Fruit fly (Drosophila melanogaster) whole organism, embryonic: ENCODE data around the gene CG14960.

ENCODE experiments used
- Antp ChIP-seq: fragments of 200-800 bp; sonication (Bioruptor generic); optimal IDR thresholded peaks from 3 replicates; lab custom pipeline; 2016; ENCODE audit warnings: missing biosample characterization, missing genetic modification characterization
- Blimp-1 ChIP-seq: fragments of 200-800 bp; sonication (Bioruptor generic); optimal IDR thresholded peaks from 3 replicates; lab custom pipeline; 2018; ENCODE audit warnings: missing biosample characterization, missing genetic modification characterization, mild to moderate bottlenecking, moderate library complexity, missing genetic modification reagents
- CG10543 ChIP-seq: fragments of 200-800 bp; sonication (Bioruptor generic); optimal IDR thresholded peaks from 3 replicates; lab custom pipeline; 2017; ENCODE audit warnings: missing biosample characterization, mild to moderate bottlenecking, missing genetic modification characterization, moderate library complexity
- CG11085 ChIP-seq: fragments of 200-800 bp; sonication (Bioruptor generic); IDR thresholded peaks from 2 replicates; pipeline ENCODE4 v1.3.6; 2022; ENCODE audit warnings: missing biosample characterization, missing genetic modification characterization
- CG11398 ChIP-seq: fragments of 200-800 bp; sonication (Bioruptor generic); optimal IDR thresholded peaks from 2 replicates; lab custom pipeline; 2016; ENCODE audit warnings: missing biosample characterization, missing genetic modification characterization
- CG11456 ChIP-seq: fragments of 200-800 bp; sonication (Bioruptor generic); IDR thresholded peaks from 3 replicates; pipeline ENCODE4 v1.3.6; 2022; ENCODE audit warnings: missing biosample characterization, missing genetic modification characterization
- CG12299 ChIP-seq: fragments of 200-800 bp; sonication (Bioruptor generic); optimal IDR thresholded peaks from 2 replicates; lab custom pipeline; 2018; ENCODE audit warnings: missing biosample characterization, mild to moderate bottlenecking, missing genetic modification characterization
- CG13123 ChIP-seq: fragments of 200-800 bp; sonication (Bioruptor generic); optimal IDR thresholded peaks from 2 replicates; lab custom pipeline; 2016; ENCODE audit warnings: missing biosample characterization, missing genetic modification characterization
- CG14441 ChIP-seq: fragments of 200-800 bp; sonication (Bioruptor generic); IDR thresholded peaks from 2 replicates; pipeline ENCODE4 v1.3.6; 2022; ENCODE audit warnings: missing biosample characterization, missing genetic modification characterization
- CG15269 ChIP-seq: fragments of 200-800 bp; sonication (Bioruptor generic); optimal IDR thresholded peaks from 2 replicates; lab custom pipeline; 2018; ENCODE audit warnings: missing biosample characterization, mild to moderate bottlenecking, missing genetic modification characterization, moderate library complexity
- CG17912 ChIP-seq: fragments of 200-800 bp; sonication (Bioruptor generic); optimal IDR thresholded peaks from 2 replicates; lab custom pipeline; 2018; ENCODE audit warnings: missing biosample characterization, mild to moderate bottlenecking, missing genetic modification characterization
- CG2678 ChIP-seq: fragments of 200-800 bp; sonication (Bioruptor generic); optimal IDR thresholded peaks from 3 replicates; lab custom pipeline; 2019; ENCODE audit warnings: missing biosample characterization, mild to moderate bottlenecking, missing genetic modification characterization, moderate library complexity
- CG2712 ChIP-seq: fragments of 200-800 bp; optimal IDR thresholded peaks from 3 replicates; lab custom pipeline; 2019; ENCODE audit warnings: missing biosample characterization, mild to moderate bottlenecking, missing genetic modification characterization, moderate library complexity
- CG31365 ChIP-seq: fragments of 200-800 bp; sonication (Bioruptor generic); optimal IDR thresholded peaks from 2 replicates; lab custom pipeline; 2018; ENCODE audit warnings: missing biosample characterization, mild to moderate bottlenecking, missing genetic modification characterization
- CG31388 ChIP-seq: fragments of 200-800 bp; sonication (Bioruptor generic); optimal IDR thresholded peaks from 2 replicates; lab custom pipeline; 2016; ENCODE audit warnings: missing biosample characterization, missing genetic modification characterization
- CG31441 ChIP-seq: fragments of 200-800 bp; sonication (Bioruptor generic); IDR thresholded peaks from 2 replicates; pipeline ENCODE4 v1.3.6; 2022; ENCODE audit warnings: missing biosample characterization, missing genetic modification characterization
- CG42726 ChIP-seq: fragments of 200-800 bp; sonication (Bioruptor generic); IDR thresholded peaks from 2 replicates; pipeline ENCODE4 v1.3.6; 2022; ENCODE audit warnings: missing biosample characterization, missing genetic modification characterization; ENCODE audit not compliant: partially characterized antibody
- CG4328 ChIP-seq: fragments of 200-800 bp; sonication (Bioruptor generic); optimal IDR thresholded peaks from 3 replicates; lab custom pipeline; 2017; ENCODE audit warnings: missing biosample characterization, missing genetic modification reagents, missing genetic modification characterization
- CG5180 ChIP-seq: fragments of 200-800 bp; sonication (Bioruptor generic); optimal IDR thresholded peaks from 3 replicates; lab custom pipeline; 2017; ENCODE audit warnings: missing biosample characterization, missing genetic modification characterization, mild to moderate bottlenecking, moderate library complexity, missing genetic modification reagents
- CG6254 ChIP-seq: fragments of 200-800 bp; sonication (Bioruptor generic); optimal IDR thresholded peaks from 3 replicates; lab custom pipeline; 2017; ENCODE audit warnings: mild to moderate bottlenecking, missing biosample characterization, missing genetic modification reagents, missing genetic modification characterization
- CG6654 ChIP-seq: fragments of 200-800 bp; sonication (Bioruptor generic); optimal IDR thresholded peaks from 2 replicates; lab custom pipeline; 2017; ENCODE audit warnings: missing biosample characterization, mild to moderate bottlenecking, missing genetic modification characterization
- CG6765 ChIP-seq: fragments of 200-800 bp; sonication (Bioruptor generic); optimal IDR thresholded peaks from 3 replicates; lab custom pipeline; 2017; ENCODE audit warnings: missing biosample characterization, mild to moderate bottlenecking, missing genetic modification characterization
- CG7786 ChIP-seq: fragments of 200-800 bp; sonication (Bioruptor generic); optimal IDR thresholded peaks from 2 replicates; lab custom pipeline; 2016; ENCODE audit warnings: missing biosample characterization, missing genetic modification characterization
- CG8765 ChIP-seq: fragments of 200-800 bp; sonication (Bioruptor generic); IDR thresholded peaks from 2 replicates; pipeline ENCODE4 v1.3.6; 2022; ENCODE audit warnings: missing biosample characterization, missing genetic modification characterization
- CG9609 ChIP-seq: fragments of 200-800 bp; sonication (Bioruptor generic); optimal IDR thresholded peaks from 3 replicates; lab custom pipeline; 2016; ENCODE audit warnings: missing biosample characterization, missing genetic modification characterization
- Chrac-16 ChIP-seq: fragments of 200-800 bp; sonication (Bioruptor generic); optimal IDR thresholded peaks from 3 replicates; lab custom pipeline; 2016; ENCODE audit warnings: missing biosample characterization, missing genetic modification characterization
- D19A ChIP-seq: fragments of 200-800 bp; optimal IDR thresholded peaks from 3 replicates; lab custom pipeline; 2019; ENCODE audit warnings: missing biosample characterization, mild to moderate bottlenecking, missing genetic modification characterization, moderate library complexity
- Dbx ChIP-seq: fragments of 200-800 bp; sonication (Bioruptor generic); IDR thresholded peaks from 3 replicates; pipeline ENCODE4 v1.3.6; 2022; ENCODE audit warnings: missing biosample characterization, missing genetic modification characterization
- Dip2 ChIP-seq: fragments of 200-800 bp; sonication (Bioruptor generic); IDR thresholded peaks from 2 replicates; pipeline ENCODE4 v1.3.6; 2022; ENCODE audit warnings: missing biosample characterization, missing genetic modification characterization
- HHEX ChIP-seq: fragments of 200-800 bp; sonication (Bioruptor generic); optimal IDR thresholded peaks from 3 replicates; lab custom pipeline; 2017; ENCODE audit warnings: missing biosample characterization, mild to moderate bottlenecking, missing genetic modification characterization, missing genetic modification reagents
- Hr39 ChIP-seq: fragments of >200 bp; optimal IDR thresholded peaks from 2 replicates; lab custom pipeline; 2017
- Myb ChIP-seq: fragments of 200-800 bp; sonication (Bioruptor generic); optimal IDR thresholded peaks from 2 replicates; lab custom pipeline; 2016; ENCODE audit warnings: missing biosample characterization, missing genetic modification characterization
- Nf-YA ChIP-seq: fragments of 200-800 bp; sonication (Bioruptor generic); IDR thresholded peaks from 2 replicates; pipeline ENCODE4 v1.3.6; 2022; ENCODE audit warnings: missing biosample characterization, missing genetic modification characterization
- Oaz ChIP-seq: fragments of 200-800 bp; sonication (Bioruptor generic); IDR thresholded peaks from 2 replicates; pipeline ENCODE4 v1.3.6; 2022; ENCODE audit warnings: missing biosample characterization, missing genetic modification characterization
- Poxn ChIP-seq: fragments of 200-800 bp; sonication (Bioruptor generic); IDR thresholded peaks from 2 replicates; pipeline ENCODE4 v1.3.6; 2022; ENCODE audit warnings: missing biosample characterization, missing genetic modification characterization
- Taf1 ChIP-seq: fragments of 200-800 bp; sonication (Bioruptor generic); IDR thresholded peaks from 2 replicates; pipeline ENCODE4 v1.3.6; 2022; ENCODE audit warnings: missing biosample characterization, missing genetic modification characterization
- Tbp ChIP-seq: fragments of >200 bp; optimal IDR thresholded peaks from 2 replicates; lab custom pipeline; 2018; ENCODE audit warnings: missing biosample characterization, missing genetic modification characterization
- ems ChIP-seq: fragments of 200-800 bp; sonication (Bioruptor generic); optimal IDR thresholded peaks from 3 replicates; lab custom pipeline; 2016; ENCODE audit warnings: missing biosample characterization, missing genetic modification characterization
- esg ChIP-seq: fragments of 200-800 bp; sonication (Bioruptor generic); conservative IDR thresholded peaks from 2 replicates; pipeline ENCODE4 v1.3.6; 2022; ENCODE audit warnings: missing biosample characterization, missing genetic modification characterization
- fd102C ChIP-seq: fragments of 200-800 bp; sonication (Bioruptor generic); optimal IDR thresholded peaks from 2 replicates; lab custom pipeline; 2018; ENCODE audit warnings: missing biosample characterization, mild to moderate bottlenecking, missing genetic modification characterization, moderate library complexity
- ftz-f1 ChIP-seq: fragments of 200-800 bp; sonication (Bioruptor generic); optimal IDR thresholded peaks from 2 replicates; lab custom pipeline; 2016; ENCODE audit warnings: missing biosample characterization, missing genetic modification characterization
- gsb-n ChIP-seq: fragments of 200-800 bp; sonication (Bioruptor generic); optimal IDR thresholded peaks from 3 replicates; lab custom pipeline; 2018; ENCODE audit warnings: missing biosample characterization, mild to moderate bottlenecking, missing genetic modification characterization
- kni ChIP-seq: fragments of 200-800 bp; sonication (Bioruptor generic); optimal IDR thresholded peaks from 3 replicates; lab custom pipeline; 2017; ENCODE audit warnings: mild to moderate bottlenecking, missing biosample characterization, missing genetic modification reagents, missing genetic modification characterization
- mam ChIP-seq: fragments of 200-800 bp; sonication (Bioruptor generic); optimal IDR thresholded peaks from 3 replicates; lab custom pipeline; 2016; ENCODE audit warnings: missing biosample characterization, missing genetic modification characterization
- oc ChIP-seq: fragments of 200-800 bp; sonication (Bioruptor generic); optimal IDR thresholded peaks from 2 replicates; lab custom pipeline; 2018; ENCODE audit warnings: missing biosample characterization, mild to moderate bottlenecking, missing genetic modification characterization, moderate library complexity
- pfk ChIP-seq: fragments of 200-800 bp; sonication (Bioruptor generic); optimal IDR thresholded peaks from 2 replicates; lab custom pipeline; 2018; ENCODE audit warnings: missing biosample characterization, mild to moderate bottlenecking, missing genetic modification characterization, moderate library complexity
- pnt ChIP-seq: fragments of 200-800 bp; sonication (Bioruptor generic); optimal IDR thresholded peaks from 3 replicates; lab custom pipeline; 2016; ENCODE audit warnings: missing biosample characterization, missing genetic modification characterization
- run ChIP-seq: fragments of 200-800 bp; sonication (Bioruptor generic); optimal IDR thresholded peaks from 3 replicates; lab custom pipeline; 2018; ENCODE audit warnings: missing biosample characterization, mild to moderate bottlenecking, missing genetic modification characterization
- sd ChIP-seq: fragments of 200-800 bp; sonication (Bioruptor generic); optimal IDR thresholded peaks from 3 replicates; lab custom pipeline; 2018; ENCODE audit warnings: missing biosample characterization, mild to moderate bottlenecking, missing genetic modification characterization, moderate library complexity
- slbo ChIP-seq: fragments of 200-800 bp; sonication (Bioruptor generic); IDR thresholded peaks from 2 replicates; pipeline ENCODE4 v1.3.6; 2022; ENCODE audit warnings: missing biosample characterization, missing genetic modification characterization
- toy ChIP-seq: fragments of 200-800 bp; sonication (Bioruptor generic); IDR thresholded peaks from 2 replicates; pipeline ENCODE4 v1.3.6; 2022; ENCODE audit warnings: missing biosample characterization, missing genetic modification characterization

Gene CG14960

DNA sequence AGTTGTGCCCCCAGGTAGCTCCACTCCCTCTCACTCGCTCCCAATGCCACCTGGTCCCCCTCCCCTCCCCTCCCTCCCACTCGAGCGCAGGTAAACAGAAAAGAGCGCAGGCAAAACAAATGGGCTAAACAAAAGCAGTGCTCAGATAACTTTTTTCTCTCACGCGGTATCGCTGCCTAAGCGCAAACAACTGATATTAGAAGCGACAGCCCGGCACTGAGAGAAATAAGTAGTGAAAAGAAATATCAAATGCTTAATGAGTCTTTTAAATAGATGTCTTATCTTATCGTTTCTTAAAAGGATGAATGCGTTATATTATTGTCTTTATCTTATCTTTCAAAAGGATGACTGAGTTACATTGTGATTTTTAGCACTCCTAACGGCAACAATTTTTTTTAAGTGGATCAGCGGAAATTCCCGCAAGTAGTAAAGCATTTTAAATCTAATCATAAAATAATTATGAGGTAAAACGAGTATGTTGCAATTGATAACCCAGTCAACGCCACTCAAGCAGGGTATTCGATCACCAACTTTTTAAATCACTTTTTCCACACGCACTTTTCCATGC is 30.4 kb downstream of the CG14960 start (continued):
- peak; percentile 68 for TF ChIP-seq Myb (GFP tag; lab: Kevin White, UChicago)
- TF ChIP-seq CG31365 = peak; percentile 68
- peak; percentile 87 for TF ChIP-seq CG12299 (tag; lab: Kevin White, UChicago)
- TF ChIP-seq Taf1 (GFP tag; lab: Robert Waterston, UW) = peak; percentile 71
- peak; percentile 85 for TF ChIP-seq CG31388 (GFP tag; lab: Kevin White, UChicago)
- TF ChIP-seq esg (GFP tag; lab: Robert Waterston, UW) = peak; percentile 89
- TF ChIP-seq CG2712 = peak; percentile 95
- no peak for TF ChIP-seq ftz-f1
- peak; percentile 70 for TF ChIP-seq Poxn
- peak; percentile 93 for TF ChIP-seq CG14441 (GFP tag; lab: Robert Waterston, UW)
- peak; percentile 88 for TF ChIP-seq oc (tag; lab: Kevin White, UChicago)
- TF ChIP-seq Antp = peak; percentile 82
- TF ChIP-seq run = peak; percentile 90
- peak; percentile 72 for TF ChIP-seq CG13123 (GFP tag; lab: Kevin White, UChicago)
- TF ChIP-seq CG6654 (GFP tag; lab: Kevin White, UChicago) = peak; percentile 67
- peak; percentile 92 for TF ChIP-seq mam (GFP tag; lab: Kevin White, UChicago)
- peak; percentile 89 for TF ChIP-seq HHEX (GFP tag; lab: Kevin White, UChicago)
- peak; percentile 89 for TF ChIP-seq Chrac-16 (GFP tag; lab: Kevin White, UChicago)
- TF ChIP-seq CG8765 (GFP tag; lab: Robert Waterston, UW) = peak; percentile 34; the same call in 1 of the 2 replicates
- peak; percentile 87 for TF ChIP-seq CG6254 (GFP tag; lab: Kevin White, UChicago)
- TF ChIP-seq Tbp (GFP tag; lab: Kevin White, UChicago) = no peak
- peak; percentile 83 for TF ChIP-seq CG10543 (GFP tag; lab: Kevin White, UChicago)
- TF ChIP-seq CG31441 (GFP tag; lab: Robert Waterston, UW) = peak; percentile 95
- peak; percentile 86 for TF ChIP-seq CG7786 (GFP tag; lab: Kevin White, UChicago)
- peak; percentile 88 for TF ChIP-seq pnt (GFP tag; lab: Kevin White, UChicago)
- peak; percentile 85 for TF ChIP-seq kni (GFP tag; lab: Kevin White, UChicago)
- peak; percentile 96 for TF ChIP-seq CG15269 (tag; lab: Kevin White, UChicago)
- TF ChIP-seq ems = peak; percentile 88
- peak; percentile 79 for TF ChIP-seq CG4328 (GFP tag; lab: Kevin White, UChicago)
- TF ChIP-seq CG5180 (GFP tag; lab: Kevin White, UChicago) = peak; percentile 86
- TF ChIP-seq CG11085 (GFP tag; lab: Robert Waterston, UW) = peak; percentile 68
- TF ChIP-seq toy (GFP tag; lab: Robert Waterston, UW) = peak; percentile 82
- TF ChIP-seq gsb-n = peak; percentile 88
- TF ChIP-seq sd (tag; lab: Kevin White, UChicago) = peak; percentile 81
- peak; percentile 91 for TF ChIP-seq Blimp-1 (GFP tag; lab: Kevin White, UChicago)
- TF ChIP-seq Nf-YA (GFP tag; lab: Robert Waterston, UW) = peak; percentile 83
- no peak for TF ChIP-seq CG42726 (GFP tag; lab: Robert Waterston, UW)
- TF ChIP-seq CG9609 (GFP tag; lab: Kevin White, UChicago) = peak; percentile 88
- no peak for TF ChIP-seq Hr39 (lab: Kevin White, UChicago)
- TF ChIP-seq CG11398 (GFP tag; lab: Kevin White, UChicago) = peak; percentile 83
- no peak for TF ChIP-seq pfk (GFP tag; lab: Kevin White, UChicago)
- TF ChIP-seq CG2678 (tag; lab: Kevin White, UChicago) = peak; percentile 95
- TF ChIP-seq Dip2 (GFP tag; lab: Robert Waterston, UW) = 0 out of 2 replicates have a peak, but pooled peaks have one; percentile 38
- TF ChIP-seq Dbx (GFP tag; lab: Robert Waterston, UW) = peak; percentile 90
- peak; percentile 36 for TF ChIP-seq CG17912 (GFP tag; lab: Kevin White, UChicago)
- TF ChIP-seq fd102C (GFP tag; lab: Kevin White, UChicago) = peak; percentile 38
- peak; percentile 90 for TF ChIP-seq slbo (GFP tag; lab: Robert Waterston, UW)
- peak; percentile 90 for TF ChIP-seq Oaz
- TF ChIP-seq CG6765 = peak; percentile 85
- TF ChIP-seq CG11456 (GFP tag; lab: Robert Waterston, UW) = peak; percentile 81
- peak; percentile 93 for TF ChIP-seq D19A
